Worm (Caenorhabditis elegans) whole organism, early embryonic: ENCODE measurements around the gene F22E5.13.
"Not testable (repeated sequence)": the region's sequence is repeated elsewhere in the genome, so short reads cannot be mapped to it uniquely, and the experiment has no call there.

ENCODE experiments used
- B0310.2 ChIP-seq: sonication (generic microtip); optimal IDR thresholded peaks from 2 replicates; lab custom pipeline; 2016; ENCODE audit warnings: mild to moderate bottlenecking, missing genetic modification characterization, missing compliant biosample characterization
- F13C5.2 ChIP-seq: sonication (generic microtip); optimal IDR thresholded peaks from 2 replicates; lab custom pipeline; 2017; ENCODE audit warnings: mild to moderate bottlenecking, missing genetic modification characterization, inconsistent platforms, missing compliant biosample characterization
- aly-1 ChIP-seq: sonication (generic microtip); optimal IDR thresholded peaks from 2 replicates; lab custom pipeline; 2016; ENCODE audit warnings: missing genetic modification characterization, missing compliant biosample characterization
- ama-1 ChIP-seq: fragments of 150-350 bp; optimal IDR thresholded peaks from 2 replicates; lab custom pipeline; 2014
- ceh-13 ChIP-seq: fragments of 200-800 bp; sonication (Bioruptor generic); optimal IDR thresholded peaks from 2 replicates; lab custom pipeline; 2018; ENCODE audit warnings: mild to moderate bottlenecking, missing genetic modification characterization, missing compliant biosample characterization
- ceh-36 ChIP-seq: sonication (generic microtip); optimal IDR thresholded peaks from 2 replicates; lab custom pipeline; 2016; ENCODE audit warnings: missing genetic modification characterization, inconsistent platforms, missing compliant biosample characterization
- ets-7 ChIP-seq: sonication (generic microtip); optimal IDR thresholded peaks from 2 replicates; lab custom pipeline; 2016; ENCODE audit warnings: missing genotype, missing genetic modification characterization, missing compliant biosample characterization
- flt-1 ChIP-seq: fragments of 200-800 bp; sonication (Bioruptor generic); IDR thresholded peaks from 2 replicates; pipeline ENCODE4 v1.3.6; 2022; ENCODE audit warnings: missing genetic modification characterization, missing compliant biosample characterization
- hmbx-1 ChIP-seq: sonication (generic microtip); optimal IDR thresholded peaks from 2 replicates; lab custom pipeline; 2016; ENCODE audit warnings: mild to moderate bottlenecking, missing genetic modification characterization, missing compliant biosample characterization
- hmg-4 ChIP-seq: fragments of 200-800 bp; sonication (Bioruptor generic); optimal IDR thresholded peaks from 2 replicates; lab custom pipeline; 2018; ENCODE audit warnings: mild to moderate bottlenecking, missing genetic modification characterization, missing compliant biosample characterization
- hnd-1 ChIP-seq: sonication (generic microtip); optimal IDR thresholded peaks from 2 replicates; lab custom pipeline; 2016; ENCODE audit warnings: missing genetic modification characterization, missing compliant biosample characterization
- pes-1 ChIP-seq: fragments of 200-800 bp; sonication (Bioruptor generic); IDR thresholded peaks from 2 replicates; pipeline ENCODE4 v1.3.6; 2022; ENCODE audit warnings: missing genetic modification reagents, missing genetic modification characterization, missing compliant biosample characterization
- scrt-1 ChIP-seq: fragments of 200-800 bp; sonication (Bioruptor generic); IDR thresholded peaks from 2 replicates; pipeline ENCODE4 v1.3.6; 2022; ENCODE audit warnings: missing genetic modification characterization, missing compliant biosample characterization
- sea-1 ChIP-seq: fragments of 200-800 bp; sonication (Bioruptor generic); conservative IDR thresholded peaks from 2 replicates; pipeline ENCODE4 v1.3.6; 2022; ENCODE audit warnings: missing genetic modification characterization, missing compliant biosample characterization
- tbx-11 ChIP-seq: fragments of 200-800 bp; sonication (Bioruptor generic); IDR thresholded peaks from 2 replicates; pipeline ENCODE4 v1.3.6; 2022; ENCODE audit warnings: missing genetic modification characterization, missing compliant biosample characterization
- tbx-37 ChIP-seq: fragments of 200-800 bp; sonication (Bioruptor generic); conservative IDR thresholded peaks from 2 replicates; pipeline ENCODE4 v1.3.6; 2022; ENCODE audit warnings: missing genetic modification reagents, missing genetic modification characterization, missing compliant biosample characterization
- tra-4 ChIP-seq: sonication (generic microtip); optimal IDR thresholded peaks from 2 replicates; lab custom pipeline; 2017; ENCODE audit warnings: missing genetic modification characterization, missing compliant biosample characterization

The F22E5.13 gene

ce11 chrII:2684783-2685182 lies 35.3 kb upstream of the F22E5.13 start:
- TF ChIP-seq ceh-36 (tag; lab: Kevin White, UChicago) (no peak), B0310.2 (tag; lab: Kevin White, UChicago) (no peak), hmg-4 (GFP tag; lab: Kevin White, UChicago) (no peak), ets-7 (tag; lab: Kevin White, UChicago) (no peak), hmbx-1 (tag; lab: Kevin White, UChicago) (no peak), F13C5.2 (tag; lab: Kevin White, UChicago) (no peak), pes-1 (no peak), scrt-1 (GFP tag; lab: Robert Waterston, UW) (no peak), ceh-13 (no peak), tbx-37 (GFP tag; lab: Robert Waterston, UW) (no peak), hnd-1 (tag; lab: Kevin White, UChicago) (no peak), sea-1 (GFP tag; lab: Robert Waterston, UW) (no peak), aly-1 (tag; lab: Kevin White, UChicago) (no peak), ama-1 (lab: Kevin White, UChicago) (no peak), tra-4 (no peak), flt-1 (GFP tag; lab: Robert Waterston, UW) (no peak)

ce11 chrII:2684208-2684607 lies 34.8 kb upstream of the F22E5.13 start, which contains the start of gene ceh-87:
Gene ceh-87, minus strand, starts transcription at chrII:2684308.
- TF ChIP-seq hmg-4 (GFP tag; lab: Kevin White, UChicago) = no peak
- TF ChIP-seq hnd-1 (tag; lab: Kevin White, UChicago) = no peak

ce11 chrII:2681118-2681517 lies 31.7 kb upstream of the F22E5.13 start, which contains the start of gene F34D6.1:
Gene F34D6.1, minus strand, starts transcription at chrII:2681218.
- no peak for TF ChIP-seq tbx-37 (GFP tag; lab: Robert Waterston, UW)
- no peak for TF ChIP-seq ets-7 (tag; lab: Kevin White, UChicago)
- TF ChIP-seq hmbx-1 (tag; lab: Kevin White, UChicago) = no peak
- TF ChIP-seq scrt-1 (GFP tag; lab: Robert Waterston, UW) = no peak
- TF ChIP-seq hmg-4 (GFP tag; lab: Kevin White, UChicago) = no peak
- TF ChIP-seq B0310.2 (tag; lab: Kevin White, UChicago) = no peak
- TF ChIP-seq sea-1 (GFP tag; lab: Robert Waterston, UW) = no peak
- no peak for TF ChIP-seq pes-1
- no peak for TF ChIP-seq ceh-36 (tag; lab: Kevin White, UChicago)
- no peak for TF ChIP-seq F13C5.2 (tag; lab: Kevin White, UChicago)
- no peak for TF ChIP-seq ama-1 (lab: Kevin White, UChicago)
- TF ChIP-seq aly-1 (tag; lab: Kevin White, UChicago) = no peak
- TF ChIP-seq flt-1 (GFP tag; lab: Robert Waterston, UW) = no peak
- no peak for TF ChIP-seq hnd-1 (tag; lab: Kevin White, UChicago)

- TF ChIP-seq ceh-36 (tag; lab: Kevin White, UChicago) (no peak), ama-1 (lab: Kevin White, UChicago) (no peak), B0310.2 (tag; lab: Kevin White, UChicago) (no peak), scrt-1 (GFP tag; lab: Robert Waterston, UW) (no peak), hmg-4 (GFP tag; lab: Kevin White, UChicago) (no peak), ceh-13 (no peak), ets-7 (tag; lab: Kevin White, UChicago) (no peak), aly-1 (tag; lab: Kevin White, UChicago) (no peak), tra-4 (no peak), sea-1 (GFP tag; lab: Robert Waterston, UW) (no peak), tbx-37 (GFP tag; lab: Robert Waterston, UW) (no peak), tbx-11 (GFP tag; lab: Robert Waterston, UW) (no peak), flt-1 (GFP tag; lab: Robert Waterston, UW) (no peak)
These were observed 28.2 kb upstream of the F22E5.13 start, which contains the start of gene F22E5.17 for ce11 chrII:2677534-2678168. Gene F22E5.17, plus strand, starts transcription at chrII:2678041.

ce11 chrII:2673534-2673933 lies 24.1 kb upstream of the F22E5.13 start, which contains the start of the genes F22E5.20 and F22E5.1:
Gene F22E5.20, minus strand, starts transcription at chrII:2673634.
Gene F22E5.1, plus strand, starts transcription at chrII:2673775.
- not testable (repeated sequence) for TF ChIP-seq scrt-1 (GFP tag; lab: Robert Waterston, UW); hmg-4 (GFP tag; lab: Kevin White, UChicago); tra-4

- TF ChIP-seq hnd-1 (tag; lab: Kevin White, UChicago); flt-1 (GFP tag; lab: Robert Waterston, UW); hmbx-1 (tag; lab: Kevin White, UChicago): not testable (repeated sequence)
These were observed 22.9 kb upstream of the F22E5.13 start, which contains the start of gene sri-57 for ce11 chrII:2672320-2672719. Gene sri-57, minus strand, starts transcription at chrII:2672420.

- TF ChIP-seq hnd-1 (tag; lab: Kevin White, UChicago) (no peak), hmg-4 (GFP tag; lab: Kevin White, UChicago) (no peak), hmbx-1 (tag; lab: Kevin White, UChicago) (no peak), sea-1 (GFP tag; lab: Robert Waterston, UW) (no peak), tbx-37 (GFP tag; lab: Robert Waterston, UW) (no peak), ama-1 (lab: Kevin White, UChicago) (no peak), ceh-36 (tag; lab: Kevin White, UChicago) (no peak), tra-4 (no peak)
These were observed 16.2 kb upstream of the F22E5.13 start, which contains the start of gene F22E5.22 for ce11 chrII:2665606-2666005. Gene F22E5.22, plus strand, starts transcription at chrII:2665906.
